Fruit fly (Drosophila melanogaster) whole organism, prepupa: ENCODE results near the gene mRpL3.

Source experiments
- Blimp-1 ChIP-seq: fragments of 200-800 bp; sonication (Bioruptor generic); optimal IDR thresholded peaks from 3 replicates; lab custom pipeline; 2017; ENCODE audit warnings: missing biosample characterization, missing genetic modification characterization, mild to moderate bottlenecking, moderate library complexity, missing genetic modification reagents
- CG10631 ChIP-seq: fragments of 200-800 bp; sonication (Bioruptor generic); optimal IDR thresholded peaks from 2 replicates; lab custom pipeline; 2016; ENCODE audit warnings: missing biosample characterization, missing genetic modification characterization
- CG10669 ChIP-seq: fragments of 200-800 bp; sonication (Bioruptor generic); optimal IDR thresholded peaks from 3 replicates; lab custom pipeline; 2018; ENCODE audit warnings: missing biosample characterization, mild to moderate bottlenecking, missing genetic modification characterization, moderate library complexity
- CG16779 ChIP-seq: fragments of 200-800 bp; sonication (Bioruptor generic); optimal IDR thresholded peaks from 3 replicates; lab custom pipeline; 2017; ENCODE audit warnings: missing biosample characterization, mild to moderate bottlenecking, missing genetic modification characterization
- CG31627 ChIP-seq: fragments of 200-800 bp; sonication (Bioruptor generic); optimal IDR thresholded peaks from 3 replicates; lab custom pipeline; 2016; ENCODE audit warnings: missing biosample characterization, missing genetic modification characterization
- CG32006 ChIP-seq: fragments of 200-800 bp; sonication (Bioruptor generic); optimal IDR thresholded peaks from 3 replicates; lab custom pipeline; 2017; ENCODE audit warnings: missing biosample characterization, mild to moderate bottlenecking, missing genetic modification characterization
- CG3919 ChIP-seq: fragments of 200-800 bp; sonication (Bioruptor generic); optimal IDR thresholded peaks from 3 replicates; lab custom pipeline; 2016; ENCODE audit warnings: missing biosample characterization, missing genetic modification characterization
- CG4318 ChIP-seq: fragments of 200-800 bp; sonication (Bioruptor generic); optimal IDR thresholded peaks from 3 replicates; lab custom pipeline; 2017; ENCODE audit warnings: missing biosample characterization, mild to moderate bottlenecking, missing genetic modification characterization
- CG6163 ChIP-seq: fragments of 200-800 bp; sonication (Bioruptor generic); IDR thresholded peaks from 3 replicates; pipeline ENCODE4 v1.3.6; 2022; ENCODE audit warnings: missing biosample characterization, missing genetic modification characterization
- CG6276 ChIP-seq: fragments of 200-800 bp; sonication (Bioruptor generic); optimal IDR thresholded peaks from 2 replicates; lab custom pipeline; 2017; ENCODE audit warnings: missing biosample characterization, mild to moderate bottlenecking, missing genetic modification characterization
- CG6792 ChIP-seq: fragments of 200-800 bp; sonication (Bioruptor generic); optimal IDR thresholded peaks from 3 replicates; lab custom pipeline; 2016; ENCODE audit warnings: missing biosample characterization, missing genetic modification characterization
- CG6808 ChIP-seq: fragments of 200-800 bp; sonication (Bioruptor generic); optimal IDR thresholded peaks from 3 replicates; lab custom pipeline; 2017; ENCODE audit warnings: missing biosample characterization, missing genetic modification characterization, mild to moderate bottlenecking, moderate library complexity, missing genetic modification reagents
- CG6854 ChIP-seq: fragments of 200-800 bp; sonication (Bioruptor generic); optimal IDR thresholded peaks from 2 replicates; lab custom pipeline; 2017; ENCODE audit warnings: missing biosample characterization, mild to moderate bottlenecking, missing genetic modification characterization
- CG8119 ChIP-seq: fragments of 200-800 bp; sonication (Bioruptor generic); IDR thresholded peaks from 3 replicates; pipeline ENCODE4 v1.3.6; 2022; ENCODE audit warnings: missing biosample characterization, missing genetic modification characterization
- CG8319 ChIP-seq: fragments of 200-800 bp; sonication (Bioruptor generic); optimal IDR thresholded peaks from 3 replicates; lab custom pipeline; 2016; ENCODE audit warnings: missing biosample characterization, missing genetic modification characterization
- CG8632 ChIP-seq: fragments of 200-800 bp; sonication (Bioruptor generic); optimal IDR thresholded peaks from 3 replicates; lab custom pipeline; 2016; ENCODE audit warnings: missing biosample characterization, missing genetic modification characterization
- CG9139 ChIP-seq: fragments of 200-800 bp; sonication (Bioruptor generic); optimal IDR thresholded peaks from 3 replicates; lab custom pipeline; 2017; ENCODE audit warnings: missing biosample characterization, mild to moderate bottlenecking, missing genetic modification characterization
- Eip75B ChIP-seq: fragments of 200-800 bp; sonication (Bioruptor generic); optimal IDR thresholded peaks from 3 replicates; lab custom pipeline; 2016; ENCODE audit warnings: missing biosample characterization, missing genetic modification characterization
- Eip78C ChIP-seq: fragments of 200-800 bp; sonication (Bioruptor generic); peaks from one replicate; lab custom pipeline; 2016; ENCODE audit warnings: missing biosample characterization, missing genetic modification characterization
- Eip93F ChIP-seq: fragments of 200-800 bp; sonication (Bioruptor generic); optimal IDR thresholded peaks from 2 replicates; lab custom pipeline; 2016; ENCODE audit warnings: missing biosample characterization, mild to moderate bottlenecking, missing genetic modification characterization
- Ets21C ChIP-seq: fragments of 200-800 bp; sonication (Bioruptor generic); optimal IDR thresholded peaks from 3 replicates; lab custom pipeline; 2016; ENCODE audit warnings: missing biosample characterization, missing genetic modification characterization
- Ets96B ChIP-seq: fragments of 200-800 bp; optimal IDR thresholded peaks from 2 replicates; lab custom pipeline; 2019; ENCODE audit warnings: missing biosample characterization, mild to moderate bottlenecking, missing genetic modification characterization, moderate library complexity
- Hr38 ChIP-seq: sonication (Bioruptor generic); optimal IDR thresholded peaks from 2 replicates; lab custom pipeline; 2016; ENCODE audit warnings: missing biosample characterization, missing genetic modification characterization
- Hr39 ChIP-seq: fragments of 200-800 bp; sonication (Bioruptor generic); optimal IDR thresholded peaks from 2 replicates; lab custom pipeline; 2016; ENCODE audit warnings: missing biosample characterization, missing genetic modification characterization
- Hr4 ChIP-seq: fragments of 200-800 bp; sonication (Bioruptor generic); optimal IDR thresholded peaks from 3 replicates; lab custom pipeline; 2016; ENCODE audit warnings: missing biosample characterization, missing genetic modification characterization
- Lpt ChIP-seq: fragments of 200-800 bp; sonication (Bioruptor generic); optimal IDR thresholded peaks from 3 replicates; lab custom pipeline; 2016; ENCODE audit warnings: missing biosample characterization, missing genetic modification characterization
- OdsH ChIP-seq: fragments of 200-800 bp; sonication (Bioruptor generic); optimal IDR thresholded peaks from 3 replicates; lab custom pipeline; 2016; ENCODE audit warnings: missing biosample characterization, missing genetic modification characterization
- Sox102F ChIP-seq: fragments of 200-800 bp; sonication (Bioruptor generic); optimal IDR thresholded peaks from 2 replicates; lab custom pipeline; 2016; ENCODE audit warnings: missing biosample characterization, mild to moderate bottlenecking, missing genetic modification characterization
- Sox14 ChIP-seq: fragments of 200-800 bp; sonication (Bioruptor generic); optimal IDR thresholded peaks from 3 replicates; lab custom pipeline; 2016; ENCODE audit warnings: missing biosample characterization, missing genetic modification characterization
- achi ChIP-seq: fragments of 200-800 bp; sonication (Bioruptor generic); optimal IDR thresholded peaks from 3 replicates; lab custom pipeline; 2016; ENCODE audit warnings: missing biosample characterization, missing genetic modification characterization
- acj6 ChIP-seq: fragments of 200-800 bp; sonication (Bioruptor generic); optimal IDR thresholded peaks from 3 replicates; lab custom pipeline; 2016; ENCODE audit warnings: missing biosample characterization, missing genetic modification characterization
- cyc ChIP-seq: fragments of 200-800 bp; sonication (Bioruptor generic); optimal IDR thresholded peaks from 3 replicates; lab custom pipeline; 2016; ENCODE audit warnings: missing biosample characterization, missing genetic modification characterization
- dsx ChIP-seq: fragments of 200-800 bp; optimal IDR thresholded peaks from 3 replicates; lab custom pipeline; 2019; ENCODE audit warnings: missing biosample characterization, mild to moderate bottlenecking, missing genetic modification characterization, moderate library complexity; ENCODE audit not compliant: poor library complexity, severe bottlenecking
- eg ChIP-seq: fragments of 200-800 bp; sonication (Bioruptor generic); IDR thresholded peaks from 3 replicates; pipeline ENCODE4 v1.3.6; 2022; ENCODE audit warnings: missing biosample characterization, missing genetic modification characterization
- esn ChIP-seq: fragments of 200-800 bp; sonication (Bioruptor generic); optimal IDR thresholded peaks from 2 replicates; lab custom pipeline; 2016; ENCODE audit warnings: missing biosample characterization, mild to moderate bottlenecking, missing genetic modification characterization, moderate library complexity
- fd59A ChIP-seq: fragments of 200-800 bp; sonication (Bioruptor generic); optimal IDR thresholded peaks from 2 replicates; lab custom pipeline; 2017; ENCODE audit warnings: missing biosample characterization, mild to moderate bottlenecking, missing genetic modification characterization, missing genetic modification reagents
- fkh ChIP-seq: fragments of 200-800 bp; sonication (Bioruptor generic); optimal IDR thresholded peaks from 3 replicates; lab custom pipeline; 2017; ENCODE audit warnings: missing biosample characterization, mild to moderate bottlenecking, missing genetic modification characterization, moderate library complexity
- net ChIP-seq: fragments of 200-800 bp; sonication (Bioruptor generic); optimal IDR thresholded peaks from 3 replicates; lab custom pipeline; 2016; ENCODE audit warnings: missing biosample characterization, missing genetic modification characterization
- pdm3 ChIP-seq: fragments of 200-800 bp; sonication (Bioruptor generic); optimal IDR thresholded peaks from 3 replicates; lab custom pipeline; 2016; ENCODE audit warnings: missing biosample characterization, missing genetic modification characterization
- salr ChIP-seq, 2 experiments: fragments of 200-800 bp; sonication (Bioruptor generic); optimal IDR thresholded peaks; 3 replicates each; lab custom pipeline; 2016 to 2018; ENCODE audit warnings: missing biosample characterization in 2 of 2, missing genetic modification characterization in 2 of 2, mild to moderate bottlenecking in 1 of 2
- spab ChIP-seq: fragments of 200-800 bp; sonication (Bioruptor generic); optimal IDR thresholded peaks from 2 replicates; lab custom pipeline; 2017; ENCODE audit warnings: missing biosample characterization, mild to moderate bottlenecking, missing genetic modification characterization, missing genetic modification reagents
- ss ChIP-seq, 2 experiments: fragments of 200-800 bp; sonication (Bioruptor generic); optimal IDR thresholded peaks; 2 replicates in 1 of 2; 3 replicates in 1 of 2; lab custom pipeline; 2017 to 2018; ENCODE audit warnings: mild to moderate bottlenecking in 2 of 2, missing biosample characterization in 2 of 2, missing genetic modification characterization in 2 of 2, moderate library complexity in 1 of 2
- svp ChIP-seq: fragments of 200-800 bp; sonication (Bioruptor generic); peaks from one replicate; lab custom pipeline; 2016; ENCODE audit warnings: missing biosample characterization, missing genetic modification characterization
- vri ChIP-seq: fragments of 200-800 bp; sonication (Bioruptor generic); optimal IDR thresholded peaks from 3 replicates; lab custom pipeline; 2016; ENCODE audit warnings: missing biosample characterization, mild to moderate bottlenecking, missing genetic modification characterization

The mRpL3 gene

DNA sequence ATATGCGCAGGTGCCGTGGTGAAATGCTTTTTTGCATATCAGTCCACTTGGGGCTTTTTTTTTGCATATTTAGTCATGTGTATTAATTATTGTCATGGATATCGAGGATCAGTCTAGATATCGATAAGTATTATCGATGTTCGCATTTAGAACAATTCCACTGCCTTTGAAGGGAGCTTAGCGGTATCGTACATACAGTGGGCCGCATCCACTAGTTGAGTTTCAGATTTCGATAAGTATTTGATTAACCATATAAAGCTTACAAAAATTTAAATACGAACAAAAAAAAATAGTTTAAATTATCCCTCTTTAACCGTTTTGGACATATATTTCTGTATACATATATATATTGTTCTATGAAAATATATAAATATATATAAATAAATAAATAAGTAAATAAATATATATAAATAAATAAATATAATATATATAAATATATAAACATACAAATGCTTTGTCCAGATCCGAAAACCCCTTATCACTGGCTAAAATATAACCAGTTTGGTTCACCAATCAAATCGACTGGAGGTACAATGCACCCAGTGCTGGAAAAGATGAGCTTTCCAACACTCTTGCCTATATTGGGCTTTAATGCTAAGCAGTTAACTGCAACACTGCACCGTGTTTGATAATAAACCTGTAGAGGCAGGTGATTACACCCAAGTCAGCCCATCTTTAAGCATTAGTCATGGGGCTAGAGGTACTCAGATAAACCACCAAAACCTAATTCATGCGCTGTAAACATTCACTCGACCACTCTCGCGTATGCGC lies 42.0 kb downstream of the mRpL3 start (continued):
- peak; percentile 12 for TF ChIP-seq Hr39 (GFP tag; lab: Kevin White, UChicago)
- no peak for TF ChIP-seq fd59A (GFP tag; lab: Kevin White, UChicago)
- peak; percentile 13 for TF ChIP-seq CG31627 (GFP tag; lab: Kevin White, UChicago)
- peak; percentile 42 for TF ChIP-seq CG3919
- TF ChIP-seq fkh (GFP tag; lab: Kevin White, UChicago) = no peak
- TF ChIP-seq acj6 = peak; percentile 14
- TF ChIP-seq CG8119 = no peak
- no peak for TF ChIP-seq Eip93F (GFP tag; lab: Kevin White, UChicago)
- TF ChIP-seq achi = peak; percentile 38
- TF ChIP-seq spab (GFP tag; lab: Kevin White, UChicago) = no peak
- no peak for TF ChIP-seq CG10669 (GFP tag; lab: Kevin White, UChicago)
- TF ChIP-seq cyc (GFP tag; lab: Kevin White, UChicago) = no peak
- peak; percentile 47 for TF ChIP-seq esn (GFP tag; lab: Kevin White, UChicago)
- no peak for TF ChIP-seq CG8319 (GFP tag; lab: Kevin White, UChicago)
- no peak for TF ChIP-seq pdm3 (GFP tag; lab: Kevin White, UChicago)
- no peak for TF ChIP-seq CG6808 (GFP tag; lab: Kevin White, UChicago)
- TF ChIP-seq Lpt (GFP tag; lab: Kevin White, UChicago) = no peak
- TF ChIP-seq CG4318 (GFP tag; lab: Kevin White, UChicago) = no peak
- TF ChIP-seq Blimp-1 (GFP tag; lab: Kevin White, UChicago) = no peak
- peak; percentile 17; the same call in 1 of the 3 replicates for TF ChIP-seq CG6163
- TF ChIP-seq Hr38 (GFP tag; lab: Kevin White, UChicago) = no peak
- no peak for TF ChIP-seq CG16779 (tag; lab: Kevin White, UChicago)
- peak; percentile 21 for TF ChIP-seq Sox14 (GFP tag; lab: Kevin White, UChicago)
- TF ChIP-seq Sox102F = no peak
- peak; percentile 20 for TF ChIP-seq Ets96B (tag; lab: Kevin White, UChicago)
- peak; percentile 14 for TF ChIP-seq CG8632

DNA sequence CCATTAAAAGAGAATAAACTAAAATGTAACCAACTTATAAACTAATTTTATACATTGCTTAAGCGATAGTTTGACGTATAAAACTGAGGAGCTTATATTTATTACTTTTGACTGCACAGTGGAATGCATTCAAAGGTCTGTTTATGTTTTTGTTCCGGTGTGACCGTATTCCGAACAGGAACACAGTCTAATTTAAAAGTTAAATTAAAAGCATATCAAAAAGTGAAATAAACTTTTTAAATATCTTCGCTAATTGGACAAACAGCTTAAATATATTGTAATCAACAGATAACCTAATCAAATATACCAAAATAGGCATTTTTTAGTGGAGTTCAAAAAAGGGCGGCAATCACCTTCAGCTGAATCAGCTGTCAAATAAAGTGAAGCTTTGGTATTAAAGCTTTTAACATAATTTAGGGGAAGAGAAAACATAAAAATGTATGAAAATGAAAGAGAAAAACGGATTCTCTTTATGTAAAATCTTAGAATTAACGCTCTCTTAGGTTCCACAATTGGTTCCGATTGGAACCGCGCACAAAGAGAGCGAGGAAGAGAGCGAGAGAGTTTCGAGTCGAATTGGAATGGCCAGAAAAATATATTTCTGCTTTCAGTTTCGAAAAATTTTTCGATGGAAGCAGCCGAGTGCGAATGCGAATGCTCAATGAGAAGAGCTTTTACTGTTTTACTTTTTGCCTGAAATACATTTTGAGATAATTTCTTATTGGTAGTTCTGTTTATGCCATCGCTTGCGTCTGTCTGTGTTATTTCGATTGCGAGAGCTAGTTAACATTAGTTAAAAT lies 42.9 kb downstream of the mRpL3 start, which contains the start of the genes PGRP-LE and sd:
PGRP-LE (minus strand) TSS at position 117 of the 800 bp plus-strand sequence.
sd (plus strand) TSS at position 607 of the 800 bp plus-strand sequence.
- TF ChIP-seq Lpt (GFP tag; lab: Kevin White, UChicago) (no peak), net (GFP tag; lab: Kevin White, UChicago) (no peak), achi (peak; percentile 34), Hr38 (GFP tag; lab: Kevin White, UChicago) (no peak), fkh (GFP tag; lab: Kevin White, UChicago) (no peak), CG3919 (no peak), CG32006 (GFP tag; lab: Kevin White, UChicago) (no peak), CG9139 (GFP tag; lab: Kevin White, UChicago) (peak; percentile 34), CG6792 (GFP tag; lab: Kevin White, UChicago) (no peak), OdsH (GFP tag; lab: Kevin White, UChicago) (peak; percentile 11), Eip75B (GFP tag; lab: Kevin White, UChicago) (no peak), Sox102F (peak; percentile 40), Eip78C (peak; percentile 71), CG10631 (GFP tag; lab: Kevin White, UChicago) (no peak), CG6163 (peak; percentile 29; the same call in 1 of the 3 replicates), eg (GFP tag; lab: Robert Waterston, UW) (no peak), Hr4 (no peak), fd59A (GFP tag; lab: Kevin White, UChicago) (no peak), CG4318 (GFP tag; lab: Kevin White, UChicago) (no peak), CG8632 (no peak), ss (GFP tag; optimal IDR thresholded peaks at IDR 0.05; lab: Kevin White, UChicago) (no peak), CG8119 (0 out of 3 replicates have a peak, but pooled peaks have one; percentile 14), Ets21C (GFP tag; lab: Kevin White, UChicago) (no peak), vri (GFP tag; lab: Kevin White, UChicago) (no peak), salr (GFP tag; optimal IDR thresholded peaks at IDR 0.05; lab: Kevin White, UChicago) (no peak), CG6276 (peak; percentile 30), Blimp-1 (GFP tag; lab: Kevin White, UChicago) (peak; percentile 22), CG10669 (GFP tag; lab: Kevin White, UChicago) (no peak), dsx (GFP tag; lab: Kevin White, UChicago) (no peak), CG6854 (GFP tag; lab: Kevin White, UChicago) (peak; percentile 56), CG6808 (GFP tag; lab: Kevin White, UChicago) (no peak), Eip93F (GFP tag; lab: Kevin White, UChicago) (no peak), CG31627 (GFP tag; lab: Kevin White, UChicago) (no peak), svp (GFP tag; lab: Kevin White, UChicago) (peak; percentile 53)
